Fruit fly (Drosophila melanogaster): ENCODE results near the gene alphaCOP.

The alphaCOP gene

dm6 chr3L:1668504-1668903, 23.5 kb upstream of the alphaCOP start, which contains the start of gene RpL23A (continued):
- TF ChIP-seq Hr38 (GFP tag; optimal IDR thresholded peaks at IDR 0.05) (no peak), Sox14 (GFP tag; optimal IDR thresholded peaks at IDR 0.05) (peak; percentile 68), CG1621 (tag; optimal IDR thresholded peaks at IDR 0.05) (peak; percentile 87), Gug (GFP tag; IDR thresholded peaks at IDR 0.05) (peak; percentile 46; the same call in 1 of the 2 replicates), achi (GFP tag; optimal IDR thresholded peaks at IDR 0.05) (peak; percentile 100), CG6808 (GFP tag; optimal IDR thresholded peaks at IDR 0.05) (no peak), CG3919 (GFP tag; optimal IDR thresholded peaks at IDR 0.05) (no peak), CG6276 (GFP tag; optimal IDR thresholded peaks at IDR 0.05) (no peak), eg (GFP tag; IDR thresholded peaks at IDR 0.05) (peak; percentile 84), CG11762 (GFP tag; optimal IDR thresholded peaks at IDR 0.05; ENCODE audit: insufficient read depth) (peak; percentile 57), CG10669 (GFP tag; optimal IDR thresholded peaks at IDR 0.05) (no peak), svp (GFP tag) (no peak), CG6854 (GFP tag; optimal IDR thresholded peaks at IDR 0.05) (peak; percentile 89), spab (GFP tag; optimal IDR thresholded peaks at IDR 0.05) (no peak), vri (GFP tag; optimal IDR thresholded peaks at IDR 0.05) (no peak), lz (GFP tag; optimal IDR thresholded peaks at IDR 0.05) (peak; percentile 92), CG6163 (GFP tag; IDR thresholded peaks at IDR 0.05) (peak; percentile 93), fkh (GFP tag; optimal IDR thresholded peaks at IDR 0.05) (peak; percentile 77), acj6 (GFP tag; optimal IDR thresholded peaks at IDR 0.05) (no peak), CG4318 (GFP tag; optimal IDR thresholded peaks at IDR 0.05) (no peak), CG34406 (GFP tag; optimal IDR thresholded peaks at IDR 0.05) (peak; percentile 58), topi (GFP tag; optimal IDR thresholded peaks at IDR 0.05) (peak; percentile 87), Met (GFP tag; optimal IDR thresholded peaks at IDR 0.05) (peak; percentile 85), CG32006 (GFP tag; optimal IDR thresholded peaks at IDR 0.05) (no peak)

dm6 chr3L:1667423-1667822, 22.4 kb upstream of the alphaCOP start:
- TF ChIP-seq topi (GFP tag; optimal IDR thresholded peaks at IDR 0.05) = no peak
- no peak for TF ChIP-seq CG11762 (GFP tag; optimal IDR thresholded peaks at IDR 0.05; ENCODE audit: insufficient read depth)
- TF ChIP-seq CG32006 (GFP tag; optimal IDR thresholded peaks at IDR 0.05) = no peak
- no peak for TF ChIP-seq CG6792 (GFP tag; optimal IDR thresholded peaks at IDR 0.05)
- no peak for TF ChIP-seq svp (GFP tag)
- TF ChIP-seq CG6163 (GFP tag; IDR thresholded peaks at IDR 0.05) = no peak
- no peak for TF ChIP-seq fd59A (GFP tag; optimal IDR thresholded peaks at IDR 0.05)
- TF ChIP-seq CG8632 (GFP tag; optimal IDR thresholded peaks at IDR 0.05) = no peak

- TF ChIP-seq fd59A (GFP tag; optimal IDR thresholded peaks at IDR 0.05) = no peak
- no peak for TF ChIP-seq fd85E (GFP tag; optimal IDR thresholded peaks at IDR 0.05)
- no peak for TF ChIP-seq CG1621 (tag; optimal IDR thresholded peaks at IDR 0.05)
- no peak for TF ChIP-seq CG6808 (GFP tag; optimal IDR thresholded peaks at IDR 0.05)
- no peak for TF ChIP-seq Ets21C (GFP tag; optimal IDR thresholded peaks at IDR 0.05)
- TF ChIP-seq ss (GFP tag; optimal IDR thresholded peaks at IDR 0.05) = no peak
- no peak for TF ChIP-seq cyc (GFP tag; optimal IDR thresholded peaks at IDR 0.05)
- TF ChIP-seq CG32006 (GFP tag; optimal IDR thresholded peaks at IDR 0.05) = no peak
- no peak for TF ChIP-seq CG10669 (GFP tag; optimal IDR thresholded peaks at IDR 0.05)
- TF ChIP-seq Hr38 (GFP tag; optimal IDR thresholded peaks at IDR 0.05) = no peak
- TF ChIP-seq CG31627 (GFP tag; optimal IDR thresholded peaks at IDR 0.05) = no peak
- no peak for TF ChIP-seq Hr39 (GFP tag; optimal IDR thresholded peaks at IDR 0.05)
- TF ChIP-seq salr (GFP tag; optimal IDR thresholded peaks at IDR 0.05) = no peak
These were observed 20.5 kb upstream of the alphaCOP start for dm6 chr3L:1665544-1665943.

- no peak for TF ChIP-seq CG8632 (GFP tag; optimal IDR thresholded peaks at IDR 0.05)
- TF ChIP-seq achi (GFP tag; optimal IDR thresholded peaks at IDR 0.05) = peak; percentile 93
These were observed 19.9 kb upstream of the alphaCOP start, which contains the start of the genes Srrm234 and CG7974 for dm6 chr3L:1664876-1665275. Gene Srrm234, minus strand, starts transcription at chr3L:1665064. Gene CG7974, plus strand, starts transcription at chr3L:1665138.

Measured in whole organism, prepupa.